Fruit fly (Drosophila melanogaster) whole organism, embryonic: ENCODE measurements around the gene CG43208.

Experiments used
- Ada2b ChIP-seq: fragments of 200-800 bp; sonication (Bioruptor generic); IDR thresholded peaks from 2 replicates; pipeline ENCODE4 v1.3.6; 2022; ENCODE audit warnings: missing biosample characterization, missing genetic modification characterization
- B-H2 ChIP-seq: fragments of 200-800 bp; sonication (Bioruptor generic); optimal IDR thresholded peaks from 2 replicates; lab custom pipeline; 2018; ENCODE audit warnings: missing biosample characterization, mild to moderate bottlenecking, missing genetic modification characterization
- CG10209 ChIP-seq: fragments of 200-800 bp; sonication (Bioruptor generic); optimal IDR thresholded peaks from 3 replicates; lab custom pipeline; 2017; ENCODE audit warnings: missing biosample characterization, mild to moderate bottlenecking, missing genetic modification characterization, missing genetic modification reagents
- CG11093 ChIP-seq: fragments of 200-800 bp; sonication (Bioruptor generic); IDR thresholded peaks from 3 replicates; pipeline ENCODE4 v1.3.6; 2022; ENCODE audit warnings: missing biosample characterization, missing genetic modification characterization
- CG12155 ChIP-seq: fragments of 200-800 bp; sonication (Bioruptor generic); optimal IDR thresholded peaks from 3 replicates; lab custom pipeline; 2016; ENCODE audit warnings: missing biosample characterization, missing genetic modification characterization
- CG12942 ChIP-seq: fragments of 200-800 bp; sonication (Bioruptor generic); optimal IDR thresholded peaks from 3 replicates; lab custom pipeline; 2016; ENCODE audit warnings: missing biosample characterization, missing genetic modification characterization
- CG13123 ChIP-seq: fragments of 200-800 bp; sonication (Bioruptor generic); optimal IDR thresholded peaks from 2 replicates; lab custom pipeline; 2016; ENCODE audit warnings: missing biosample characterization, missing genetic modification characterization
- CG13287 ChIP-seq: fragments of 200-800 bp; sonication (Bioruptor generic); IDR thresholded peaks from 2 replicates; pipeline ENCODE4 v1.3.6; 2022; ENCODE audit warnings: missing biosample characterization, missing genetic modification characterization; ENCODE audit not compliant: partially characterized antibody
- CG13894 ChIP-seq: fragments of 200-800 bp; sonication (Bioruptor generic); optimal IDR thresholded peaks from 3 replicates; lab custom pipeline; 2018; ENCODE audit warnings: missing biosample characterization, mild to moderate bottlenecking, missing genetic modification characterization, moderate library complexity
- CG14710 ChIP-seq: fragments of 200-800 bp; sonication (Bioruptor generic); optimal IDR thresholded peaks from 3 replicates; lab custom pipeline; 2019; ENCODE audit warnings: missing biosample characterization, mild to moderate bottlenecking, missing genetic modification characterization, moderate library complexity
- CG16815 ChIP-seq: fragments of 200-800 bp; sonication (Bioruptor generic); optimal IDR thresholded peaks from 3 replicates; lab custom pipeline; 2017; ENCODE audit warnings: missing biosample characterization, mild to moderate bottlenecking, missing genetic modification characterization
- CG16863 ChIP-seq: fragments of 200-800 bp; sonication (Bioruptor generic); optimal IDR thresholded peaks from 3 replicates; lab custom pipeline; 2016; ENCODE audit warnings: missing biosample characterization, missing genetic modification characterization
- CG17385 ChIP-seq: fragments of 200-800 bp; sonication (Bioruptor generic); optimal IDR thresholded peaks from 3 replicates; lab custom pipeline; 2018; ENCODE audit warnings: missing biosample characterization, mild to moderate bottlenecking, missing genetic modification characterization
- CG17829 ChIP-seq: fragments of 200-800 bp; optimal IDR thresholded peaks from 2 replicates; lab custom pipeline; 2019; ENCODE audit warnings: missing biosample characterization, mild to moderate bottlenecking, missing genetic modification characterization, moderate library complexity
- CG3281 ChIP-seq: fragments of 200-800 bp; sonication (Bioruptor generic); optimal IDR thresholded peaks from 3 replicates; lab custom pipeline; 2017; ENCODE audit warnings: missing biosample characterization, mild to moderate bottlenecking, missing genetic modification characterization
- CG33557 ChIP-seq: fragments of 200-800 bp; sonication (Bioruptor generic); optimal IDR thresholded peaks from 2 replicates; lab custom pipeline; 2019; ENCODE audit warnings: missing biosample characterization, mild to moderate bottlenecking, missing genetic modification characterization, moderate library complexity
- CG3847 ChIP-seq: fragments of 200-800 bp; sonication (Bioruptor generic); IDR thresholded peaks from 2 replicates; pipeline ENCODE4 v1.3.6; 2022; ENCODE audit warnings: missing biosample characterization, missing genetic modification characterization
- CG43689 ChIP-seq: fragments of 200-800 bp; sonication (Bioruptor generic); IDR thresholded peaks from 2 replicates; pipeline ENCODE4 v1.3.6; 2022; ENCODE audit warnings: missing biosample characterization, missing genetic modification characterization
- CG8281 ChIP-seq: fragments of 200-800 bp; sonication (Bioruptor generic); optimal IDR thresholded peaks from 2 replicates; lab custom pipeline; 2018; ENCODE audit warnings: missing biosample characterization, mild to moderate bottlenecking, missing genetic modification characterization, moderate library complexity
- CG8290 ChIP-seq, 3 experiments: fragments of 200-800 bp; sonication (Bioruptor generic); optimal IDR thresholded peaks; 2 replicates each; lab custom pipeline; 2016 to 2019; ENCODE audit warnings: missing biosample characterization in 3 of 3, missing genetic modification characterization in 3 of 3, mild to moderate bottlenecking in 2 of 3, moderate library complexity in 1 of 3
- CG8388 ChIP-seq: fragments of 200-800 bp; sonication (Bioruptor generic); optimal IDR thresholded peaks from 2 replicates; lab custom pipeline; 2019; ENCODE audit warnings: missing biosample characterization, mild to moderate bottlenecking, missing genetic modification characterization, moderate library complexity
- CG9797 ChIP-seq: fragments of 200-800 bp; sonication (Bioruptor generic); optimal IDR thresholded peaks from 3 replicates; lab custom pipeline; 2018; ENCODE audit warnings: missing biosample characterization, mild to moderate bottlenecking, missing genetic modification characterization
- Deaf1 ChIP-seq: fragments of 200-800 bp; optimal IDR thresholded peaks from 3 replicates; lab custom pipeline; 2019; ENCODE audit warnings: missing biosample characterization, mild to moderate bottlenecking, missing genetic modification characterization, moderate library complexity
- Gsc ChIP-seq: fragments of 200-800 bp; sonication (Bioruptor generic); IDR thresholded peaks from 2 replicates; pipeline ENCODE4 v1.3.6; 2022; ENCODE audit warnings: missing biosample characterization, missing genetic modification characterization
- Hand ChIP-seq: fragments of 200-800 bp; sonication (Bioruptor generic); optimal IDR thresholded peaks from 2 replicates; lab custom pipeline; 2017; ENCODE audit warnings: mild to moderate bottlenecking, missing biosample characterization, missing genetic modification reagents, missing genetic modification characterization
- Jarid2 ChIP-seq: fragments of 200-800 bp; sonication (Bioruptor generic); optimal IDR thresholded peaks from 3 replicates; lab custom pipeline; 2017; ENCODE audit warnings: mild to moderate bottlenecking, missing biosample characterization, missing genetic modification reagents, missing genetic modification characterization
- Kr ChIP-seq: fragments of 200-800 bp; sonication (Bioruptor generic); optimal IDR thresholded peaks from 2 replicates; lab custom pipeline; 2017; ENCODE audit warnings: missing biosample characterization, mild to moderate bottlenecking, missing genetic modification characterization
- Lhr ChIP-seq: fragments of 200-800 bp; sonication (Bioruptor generic); optimal IDR thresholded peaks from 3 replicates; lab custom pipeline; 2017; ENCODE audit warnings: mild to moderate bottlenecking, missing biosample characterization, missing genetic modification reagents, missing genetic modification characterization
- Nf-YC ChIP-seq: fragments of 200-800 bp; optimal IDR thresholded peaks from 3 replicates; lab custom pipeline; 2019; ENCODE audit warnings: missing biosample characterization, mild to moderate bottlenecking, missing genetic modification characterization, moderate library complexity
- Stat92E ChIP-seq, 3 experiments: fragments of >200 bp in 2 of 3; fragments of 200-800 bp in 1 of 3; sonication (Bioruptor generic) in 1 of 3; optimal IDR thresholded peaks; 2 replicates each; lab custom pipeline; 2017 to 2019; ENCODE audit warnings: missing biosample characterization in 3 of 3, missing genetic modification characterization in 3 of 3, mild to moderate bottlenecking in 1 of 3, moderate library complexity in 1 of 3
- ase ChIP-seq: fragments of 200-800 bp; sonication (Bioruptor generic); IDR thresholded peaks from 3 replicates; pipeline ENCODE4 v1.3.6; 2022; ENCODE audit warnings: missing biosample characterization, missing genetic modification characterization
- az2 ChIP-seq: fragments of 200-800 bp; sonication (Bioruptor generic); optimal IDR thresholded peaks from 3 replicates; lab custom pipeline; 2016; ENCODE audit warnings: missing biosample characterization, missing genetic modification characterization
- bigmax ChIP-seq: fragments of 200-800 bp; sonication (Bioruptor generic); optimal IDR thresholded peaks from 2 replicates; lab custom pipeline; 2018; ENCODE audit warnings: missing biosample characterization, mild to moderate bottlenecking, missing genetic modification characterization
- chn ChIP-seq: fragments of 200-800 bp; sonication (Bioruptor generic); optimal IDR thresholded peaks from 2 replicates; lab custom pipeline; 2016; ENCODE audit warnings: missing biosample characterization, missing genetic modification characterization
- da ChIP-seq: fragments of 200-800 bp; sonication (Bioruptor generic); optimal IDR thresholded peaks from 2 replicates; lab custom pipeline; 2016; ENCODE audit warnings: missing biosample characterization, missing genetic modification characterization
- danr ChIP-seq: fragments of 200-800 bp; sonication (Bioruptor generic); IDR thresholded peaks from 2 replicates; pipeline ENCODE4 v1.3.6; 2022; ENCODE audit warnings: missing biosample characterization, missing genetic modification characterization
- dmrt11E ChIP-seq: fragments of 200-800 bp; sonication (Bioruptor generic); optimal IDR thresholded peaks from 3 replicates; lab custom pipeline; 2018; ENCODE audit warnings: missing biosample characterization, mild to moderate bottlenecking, missing genetic modification characterization, moderate library complexity
- gem ChIP-seq: fragments of 200-800 bp; sonication (Bioruptor generic); optimal IDR thresholded peaks from 2 replicates; lab custom pipeline; 2019; ENCODE audit warnings: missing biosample characterization, mild to moderate bottlenecking, missing genetic modification characterization, moderate library complexity
- grau ChIP-seq: fragments of 200-800 bp; optimal IDR thresholded peaks from 3 replicates; lab custom pipeline; 2019; ENCODE audit warnings: missing biosample characterization, mild to moderate bottlenecking, missing genetic modification characterization, moderate library complexity
- her ChIP-seq: fragments of 200-800 bp; sonication (Bioruptor generic); optimal IDR thresholded peaks from 2 replicates; lab custom pipeline; 2016; ENCODE audit warnings: missing biosample characterization, missing genetic modification characterization
- ind ChIP-seq: fragments of 200-800 bp; sonication (Bioruptor generic); optimal IDR thresholded peaks from 3 replicates; lab custom pipeline; 2016; ENCODE audit warnings: missing biosample characterization, missing genetic modification characterization
- jing ChIP-seq: fragments of 200-800 bp; sonication (Bioruptor generic); optimal IDR thresholded peaks from 2 replicates; lab custom pipeline; 2018; ENCODE audit warnings: missing biosample characterization, mild to moderate bottlenecking, missing genetic modification characterization
- jumu ChIP-seq: fragments of 200-800 bp; sonication (Bioruptor generic); optimal IDR thresholded peaks from 3 replicates; lab custom pipeline; 2016; ENCODE audit warnings: missing biosample characterization, missing genetic modification characterization
- pho ChIP-seq: fragments of 200-800 bp; sonication (Bioruptor generic); optimal IDR thresholded peaks from 2 replicates; lab custom pipeline; 2016; ENCODE audit warnings: missing biosample characterization, missing genetic modification characterization
- ro ChIP-seq: fragments of 200-800 bp; sonication (Bioruptor generic); IDR thresholded peaks from 2 replicates; pipeline ENCODE4 v1.3.6; 2022; ENCODE audit warnings: missing biosample characterization, missing genetic modification characterization
- run ChIP-seq: fragments of 200-800 bp; sonication (Bioruptor generic); optimal IDR thresholded peaks from 3 replicates; lab custom pipeline; 2018; ENCODE audit warnings: missing biosample characterization, mild to moderate bottlenecking, missing genetic modification characterization
- sc ChIP-seq, 3 experiments: fragments of >200 bp in 2 of 3; fragments of 200-800 bp in 1 of 3; sonication (Bioruptor generic) in 1 of 3; optimal IDR thresholded peaks; 2 replicates in 2 of 3; 3 replicates in 1 of 3; lab custom pipeline; 2017; ENCODE audit warnings: mild to moderate bottlenecking in 1 of 3, missing biosample characterization in 1 of 3, missing genetic modification characterization in 1 of 3, missing genetic modification reagents in 1 of 3
- tx ChIP-seq: fragments of 200-800 bp; sonication (Bioruptor generic); optimal IDR thresholded peaks from 2 replicates; lab custom pipeline; 2016; ENCODE audit warnings: missing biosample characterization, missing genetic modification characterization
- zf30C ChIP-seq: fragments of 200-800 bp; sonication (Bioruptor generic); optimal IDR thresholded peaks from 3 replicates; lab custom pipeline; 2018; ENCODE audit warnings: missing biosample characterization, mild to moderate bottlenecking, missing genetic modification characterization

The CG43208 gene

dm6 chr3R:13305318-13305899 is 2.2 kb downstream of the CG43208 start (continued):
- no peak for TF ChIP-seq her (GFP tag; lab: Kevin White, UChicago)
- no peak for TF ChIP-seq CG43689 (GFP tag; lab: Robert Waterston, UW)
- TF ChIP-seq pho (GFP tag; lab: Kevin White, UChicago), result no peak
- no peak for TF ChIP-seq Kr (GFP tag; lab: Kevin White, UChicago)
- TF ChIP-seq Gsc (GFP tag; lab: Robert Waterston, UW), result no peak
- no peak for TF ChIP-seq CG13123 (GFP tag; lab: Kevin White, UChicago)
- no peak for TF ChIP-seq danr (GFP tag; lab: Robert Waterston, UW)
- TF ChIP-seq run (tag; lab: Kevin White, UChicago), result no peak
- 0 out of 3 replicates have a peak, but pooled peaks have one; percentile 36 for TF ChIP-seq CG11093 (GFP tag; lab: Robert Waterston, UW)
- TF ChIP-seq chn (GFP tag; lab: Kevin White, UChicago), result no peak
- TF ChIP-seq ind (GFP tag; lab: Kevin White, UChicago), result peak; percentile 32
- TF ChIP-seq grau (tag; lab: Kevin White, UChicago), result peak; percentile 62
- peak; percentile 31 for TF ChIP-seq Lhr
- no peak for TF ChIP-seq CG12942 (GFP tag; lab: Kevin White, UChicago)
- TF ChIP-seq az2 (GFP tag; lab: Kevin White, UChicago), result peak; percentile 39
- TF ChIP-seq tx, result no peak
- no peak for TF ChIP-seq CG8290 (GFP tag; optimal IDR thresholded peaks at IDR 0.05; lab: Kevin White, UChicago)
- no peak for TF ChIP-seq CG8290 (tag; optimal IDR thresholded peaks at IDR 0.05; lab: Kevin White, UChicago)
- no peak for TF ChIP-seq jumu (GFP tag; lab: Kevin White, UChicago)
- no peak for TF ChIP-seq da
- peak; percentile 79 for TF ChIP-seq dmrt11E (tag; lab: Kevin White, UChicago)
- TF ChIP-seq CG16815 (GFP tag; lab: Kevin White, UChicago), result peak; percentile 23
- TF ChIP-seq bigmax (GFP tag; lab: Kevin White, UChicago), result no peak
- no peak for TF ChIP-seq CG12155 (GFP tag; lab: Kevin White, UChicago)
- no peak for TF ChIP-seq CG9797 (GFP tag; lab: Kevin White, UChicago)
- TF ChIP-seq CG33557 (GFP tag; lab: Kevin White, UChicago), result peak; percentile 60
- TF ChIP-seq Hand (GFP tag; lab: Kevin White, UChicago), result no peak
- no peak for TF ChIP-seq B-H2 (GFP tag; lab: Kevin White, UChicago)
- TF ChIP-seq CG17385 (GFP tag; lab: Kevin White, UChicago), result peak; percentile 48
- no peak for TF ChIP-seq ase (GFP tag; lab: Robert Waterston, UW)
- TF ChIP-seq CG16863, result no peak
- TF ChIP-seq CG10209 (GFP tag; lab: Kevin White, UChicago), result peak; percentile 33
- TF ChIP-seq CG8388 (GFP tag; lab: Kevin White, UChicago), result peak; percentile 71
- peak; percentile 87 for TF ChIP-seq CG14710 (tag; lab: Kevin White, UChicago)
- TF ChIP-seq zf30C (GFP tag; lab: Kevin White, UChicago), result no peak
- TF ChIP-seq gem (tag; lab: Kevin White, UChicago), result peak; percentile 82
- TF ChIP-seq CG13894 (tag; lab: Kevin White, UChicago), result no peak
- TF ChIP-seq ro (GFP tag; lab: Robert Waterston, UW), result no peak
- no peak for TF ChIP-seq jing (GFP tag; lab: Kevin White, UChicago)
- TF ChIP-seq Jarid2 (GFP tag; lab: Kevin White, UChicago), result no peak
- no peak for TF ChIP-seq CG3847 (GFP tag; lab: Robert Waterston, UW)
- no peak for TF ChIP-seq CG13287 (GFP tag; lab: Robert Waterston, UW)
- TF ChIP-seq Nf-YC, result no peak
- no peak for TF ChIP-seq Ada2b (GFP tag; lab: Robert Waterston, UW)
- no peak for TF ChIP-seq CG3281 (GFP tag; lab: Kevin White, UChicago)
- TF ChIP-seq Stat92E (GFP tag; optimal IDR thresholded peaks at IDR 0.05; lab: Kevin White, UChicago), result peak in 1 of 3 experiments; percentile 64
- TF ChIP-seq sc (optimal IDR thresholded peaks at IDR 0.05; lab: Kevin White, UChicago), result no peak
- TF ChIP-seq sc (GFP tag; optimal IDR thresholded peaks at IDR 0.05; lab: Kevin White, UChicago), result peak; percentile 61
- TF ChIP-seq CG17829, result peak; percentile 68
- TF ChIP-seq CG8281 (tag; lab: Kevin White, UChicago), result no peak
- no peak for TF ChIP-seq Deaf1 (tag; lab: Kevin White, UChicago)
